Fruit fly (Drosophila melanogaster): ENCODE measurements at regions not wholly inside any gene's neighbourhood (a gene's known extent, or its start where the extent isn't known, plus 50 kb on each side); places are given as distances from the start of the nearest gene placed in this dataset.

DNA sequence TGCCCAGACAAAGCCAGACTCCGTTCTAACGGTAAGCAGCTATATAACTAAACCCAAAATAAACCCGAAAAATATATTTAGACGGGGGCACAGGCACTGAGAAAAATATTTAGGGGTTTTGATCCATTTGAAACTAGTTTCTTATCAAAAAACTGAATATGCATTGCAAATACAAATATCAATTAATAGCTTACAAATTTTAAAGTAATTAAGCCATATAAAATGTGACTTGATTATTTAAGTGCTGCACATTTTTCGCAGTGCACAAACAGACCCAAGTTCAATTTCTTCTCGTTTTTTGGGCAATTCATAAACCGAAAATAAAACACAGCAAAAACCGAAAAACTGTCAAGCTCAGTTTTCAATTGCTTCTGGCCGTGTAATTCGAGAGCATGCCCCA, 61.9 kb upstream of the CG12362 start (continued):
- TF ChIP-seq insv (GFP tag; optimal IDR thresholded peaks at IDR 0.05) = no peak
- peak; percentile 29 for TF ChIP-seq CG5245 (GFP tag; optimal IDR thresholded peaks at IDR 0.05)
- peak; percentile 40; the same call in 1 of the 3 replicates for TF ChIP-seq dysf (GFP tag; IDR thresholded peaks at IDR 0.05)
- TF ChIP-seq pan (optimal IDR thresholded peaks at IDR 0.05) = no peak
- peak in 1 of 2 experiments; percentile 34 for TF ChIP-seq pan (GFP tag; optimal IDR thresholded peaks at IDR 0.05 in 1 of 2, IDR thresholded peaks at IDR 0.05 in 1 of 2)
- no peak for TF ChIP-seq CG16815 (GFP tag; optimal IDR thresholded peaks at IDR 0.05)
- TF ChIP-seq wek (GFP tag; optimal IDR thresholded peaks at IDR 0.05) = no peak
- TF ChIP-seq YL-1 (GFP tag; optimal IDR thresholded peaks at IDR 0.05) = no peak
- no peak for TF ChIP-seq ap (GFP tag; IDR thresholded peaks at IDR 0.05)
- TF ChIP-seq CG9727 (GFP tag; optimal IDR thresholded peaks at IDR 0.05) = peak; percentile 58
- no peak for TF ChIP-seq CG7928 (GFP tag; optimal IDR thresholded peaks at IDR 0.05)
- TF ChIP-seq CG15696 (tag; optimal IDR thresholded peaks at IDR 0.05) = peak; percentile 56
- TF ChIP-seq amos (GFP tag; IDR thresholded peaks at IDR 0.05; ENCODE audit: partially characterized antibody) = no peak
- TF ChIP-seq D19A (tag; optimal IDR thresholded peaks at IDR 0.05) = peak; percentile 51
- no peak for TF ChIP-seq CG8478 (optimal IDR thresholded peaks at IDR 0.05)
- TF ChIP-seq rib (GFP tag; IDR thresholded peaks at IDR 0.05) = no peak
- TF ChIP-seq dati (GFP tag; IDR thresholded peaks at IDR 0.05) = no peak
- TF ChIP-seq CG4282 (GFP tag; optimal IDR thresholded peaks at IDR 0.05) = no peak
- TF ChIP-seq Antp (GFP tag; optimal IDR thresholded peaks at IDR 0.05) = no peak
- no peak for TF ChIP-seq pb (GFP tag; optimal IDR thresholded peaks at IDR 0.05)
- TF ChIP-seq Dip2 (GFP tag; IDR thresholded peaks at IDR 0.05) = no peak
- no peak for TF ChIP-seq br (optimal IDR thresholded peaks at IDR 0.05)
- no peak for TF ChIP-seq slp2 (GFP tag; optimal IDR thresholded peaks at IDR 0.05)
- no peak for TF ChIP-seq CG4360 (GFP tag; IDR thresholded peaks at IDR 0.05)
- TF ChIP-seq BEAF-32 (GFP tag; optimal IDR thresholded peaks at IDR 0.05) = no peak
- no peak for TF ChIP-seq kah (GFP tag; optimal IDR thresholded peaks at IDR 0.05)
- no peak for TF ChIP-seq hkb (optimal IDR thresholded peaks at IDR 0.05)
- peak; percentile 74 for TF ChIP-seq hkb (GFP tag; IDR thresholded peaks at IDR 0.05)
- TF ChIP-seq wdn (GFP tag; IDR thresholded peaks at IDR 0.05) = no peak
- TF ChIP-seq grn (GFP tag; optimal IDR thresholded peaks at IDR 0.05) = no peak
- no peak for TF ChIP-seq hb (GFP tag; IDR thresholded peaks at IDR 0.05; ENCODE audit: partially characterized antibody)
- TF ChIP-seq sr (GFP tag; IDR thresholded peaks at IDR 0.05) = no peak
- TF ChIP-seq CG1647 (GFP tag; optimal IDR thresholded peaks at IDR 0.05) = no peak
- TF ChIP-seq HLH4C (GFP tag; IDR thresholded peaks at IDR 0.05; ENCODE audit: partially characterized antibody) = no peak
- no peak for TF ChIP-seq CG3995 (GFP tag; optimal IDR thresholded peaks at IDR 0.05)
- TF ChIP-seq nerfin-2 (GFP tag; IDR thresholded peaks at IDR 0.05; ENCODE audit: partially characterized antibody) = no peak
- TF ChIP-seq CG31441 (GFP tag; IDR thresholded peaks at IDR 0.05) = peak; percentile 59
- TF ChIP-seq CG15269 (tag; optimal IDR thresholded peaks at IDR 0.05) = peak; percentile 6
- TF ChIP-seq Bgb (GFP tag; IDR thresholded peaks at IDR 0.05; ENCODE audit: partially characterized antibody) = no peak
- TF ChIP-seq Xbp1 (GFP tag; optimal IDR thresholded peaks at IDR 0.05) = peak; percentile 37
- no peak for TF ChIP-seq CG7271 (tag; optimal IDR thresholded peaks at IDR 0.05)
- TF ChIP-seq CG7987 (GFP tag; optimal IDR thresholded peaks at IDR 0.05) = no peak
- TF ChIP-seq CG12219 (GFP tag; optimal IDR thresholded peaks at IDR 0.05) = no peak
- TF ChIP-seq CG33213 (GFP tag; optimal IDR thresholded peaks at IDR 0.05) = no peak
- no peak for TF ChIP-seq shn (GFP tag; optimal IDR thresholded peaks at IDR 0.05)
- peak; percentile 10 for TF ChIP-seq CG6654 (GFP tag; optimal IDR thresholded peaks at IDR 0.05)
- TF ChIP-seq ac (GFP tag; optimal IDR thresholded peaks at IDR 0.05) = no peak
- peak; percentile 22 for TF ChIP-seq gsb-n (tag; optimal IDR thresholded peaks at IDR 0.05)
- no peak for TF ChIP-seq CG8765 (GFP tag; IDR thresholded peaks at IDR 0.05)
- TF ChIP-seq CG4404 (GFP tag; IDR thresholded peaks at IDR 0.05) = peak; percentile 63
- no peak for TF ChIP-seq Ets97D (GFP tag; optimal IDR thresholded peaks at IDR 0.05)
- TF ChIP-seq Chrac-16 (GFP tag; optimal IDR thresholded peaks at IDR 0.05) = peak; percentile 20
- no peak for TF ChIP-seq CTCF (GFP tag; optimal IDR thresholded peaks at IDR 0.05)
- TF ChIP-seq caup (GFP tag; optimal IDR thresholded peaks at IDR 0.05; ENCODE audit: severe bottlenecking) = no peak
